Fruit fly (Drosophila melanogaster) Kc167 (cell line): ENCODE measurements around the gene CG5439.

Experiments used
- Myc ChIP-seq: fragments of >200 bp; optimal IDR thresholded peaks from 2 replicates; lab custom pipeline; 2017; ENCODE audit warnings: missing external identifiers
- Sin3A ChIP-seq: fragments of >200 bp; optimal IDR thresholded peaks from 2 replicates; lab custom pipeline; 2018; ENCODE audit warnings: missing external identifiers
- insv ChIP-seq: fragments of >200 bp; optimal IDR thresholded peaks from 3 replicates; lab custom pipeline; 2018; ENCODE audit warnings: missing external identifiers
- psq ChIP-seq: fragments of >200 bp; optimal IDR thresholded peaks from 2 replicates; lab custom pipeline; 2017; ENCODE audit warnings: missing external identifiers
- ttk ChIP-seq: sonication (Bioruptor generic); optimal IDR thresholded peaks from 2 replicates; lab custom pipeline; 2017; ENCODE audit warnings: missing external identifiers

dm6 chr2L:13160227-13160626 is 16.7 kb upstream of the CG5439 start, which contains the start of gene kmg:
- TF ChIP-seq Myc (lab: Kevin White, UChicago), result no peak
- TF ChIP-seq ttk, result no peak
- no peak for TF ChIP-seq Sin3A
- TF ChIP-seq psq, result no peak
- no peak for TF ChIP-seq insv (lab: Kevin White, UChicago)
